Fruit fly (Drosophila melanogaster) whole organism, embryonic: ENCODE measurements around the gene CG10513.

Experiments
- Atf6 ChIP-seq: fragments of 200-800 bp; sonication (Bioruptor generic); IDR thresholded peaks from 2 replicates; pipeline ENCODE4 v1.3.6; 2022; ENCODE audit warnings: missing biosample characterization, missing genetic modification characterization
- CG10267 ChIP-seq: fragments of 200-800 bp; sonication (Bioruptor generic); optimal IDR thresholded peaks from 2 replicates; lab custom pipeline; 2018; ENCODE audit warnings: missing biosample characterization, mild to moderate bottlenecking, missing genetic modification characterization, moderate library complexity
- CG10959 ChIP-seq: fragments of 200-800 bp; sonication (Bioruptor generic); IDR thresholded peaks from 2 replicates; pipeline ENCODE4 v1.3.6; 2022; ENCODE audit warnings: missing biosample characterization, missing genetic modification characterization
- CG11695 ChIP-seq: fragments of 200-800 bp; sonication (Bioruptor generic); IDR thresholded peaks from 3 replicates; pipeline ENCODE4 v1.3.6; 2022; ENCODE audit warnings: missing biosample characterization, missing genetic modification characterization
- CG12236 ChIP-seq: fragments of 200-800 bp; sonication (Bioruptor generic); optimal IDR thresholded peaks from 2 replicates; lab custom pipeline; 2016; ENCODE audit warnings: missing biosample characterization, missing genetic modification characterization
- CG12659 ChIP-seq: fragments of 200-800 bp; sonication (Bioruptor generic); optimal IDR thresholded peaks from 3 replicates; lab custom pipeline; 2017; ENCODE audit warnings: mild to moderate bottlenecking, missing biosample characterization, missing genetic modification reagents, missing genetic modification characterization
- CG13424 ChIP-seq: fragments of 200-800 bp; sonication (Bioruptor generic); optimal IDR thresholded peaks from 2 replicates; lab custom pipeline; 2019; ENCODE audit warnings: missing biosample characterization, mild to moderate bottlenecking, missing genetic modification characterization, moderate library complexity
- CG13624 ChIP-seq: fragments of 200-800 bp; sonication (Bioruptor generic); optimal IDR thresholded peaks from 2 replicates; lab custom pipeline; 2016; ENCODE audit warnings: missing biosample characterization, missing genetic modification characterization
- CG15073 ChIP-seq: fragments of 200-800 bp; sonication (Bioruptor generic); optimal IDR thresholded peaks from 2 replicates; lab custom pipeline; 2016; ENCODE audit warnings: missing biosample characterization, missing genetic modification characterization
- CG1603 ChIP-seq: fragments of 200-800 bp; sonication (Bioruptor generic); optimal IDR thresholded peaks from 2 replicates; lab custom pipeline; 2019; ENCODE audit warnings: missing biosample characterization, mild to moderate bottlenecking, missing genetic modification characterization, moderate library complexity
- CG17361 ChIP-seq: fragments of 200-800 bp; sonication (Bioruptor generic); IDR thresholded peaks from 3 replicates; pipeline ENCODE4 v1.3.6; 2022; ENCODE audit warnings: missing biosample characterization, missing genetic modification characterization
- CG17612 ChIP-seq: fragments of 200-800 bp; sonication (Bioruptor generic); IDR thresholded peaks from 2 replicates; pipeline ENCODE4 v1.3.6; 2022; ENCODE audit warnings: missing biosample characterization, missing genetic modification characterization
- CG17912 ChIP-seq: fragments of 200-800 bp; sonication (Bioruptor generic); optimal IDR thresholded peaks from 2 replicates; lab custom pipeline; 2018; ENCODE audit warnings: missing biosample characterization, mild to moderate bottlenecking, missing genetic modification characterization
- CG18619 ChIP-seq: fragments of 200-800 bp; sonication (Bioruptor generic); optimal IDR thresholded peaks from 3 replicates; lab custom pipeline; 2017; ENCODE audit warnings: missing biosample characterization, mild to moderate bottlenecking, missing genetic modification characterization
- CG2120 ChIP-seq: fragments of 200-800 bp; sonication (Bioruptor generic); optimal IDR thresholded peaks from 3 replicates; lab custom pipeline; 2016; ENCODE audit warnings: missing biosample characterization, missing genetic modification characterization
- CG31365 ChIP-seq: fragments of 200-800 bp; sonication (Bioruptor generic); optimal IDR thresholded peaks from 2 replicates; lab custom pipeline; 2018; ENCODE audit warnings: missing biosample characterization, mild to moderate bottlenecking, missing genetic modification characterization
- CG32772 ChIP-seq: fragments of 200-800 bp; sonication (Bioruptor generic); IDR thresholded peaks from 2 replicates; pipeline ENCODE4 v1.3.6; 2022; ENCODE audit warnings: missing biosample characterization, missing genetic modification characterization
- CG3407 ChIP-seq: fragments of 200-800 bp; sonication (Bioruptor generic); optimal IDR thresholded peaks from 2 replicates; lab custom pipeline; 2018; ENCODE audit warnings: missing biosample characterization, mild to moderate bottlenecking, missing genetic modification characterization
- CG34422 ChIP-seq: fragments of 200-800 bp; sonication (Bioruptor generic); IDR thresholded peaks from 3 replicates; pipeline ENCODE4 v1.3.6; 2022; ENCODE audit warnings: missing biosample characterization, missing genetic modification characterization
- CG3838 ChIP-seq: fragments of 200-800 bp; sonication (Bioruptor generic); optimal IDR thresholded peaks from 3 replicates; lab custom pipeline; 2016; ENCODE audit warnings: missing biosample characterization, missing genetic modification characterization
- CG4328 ChIP-seq: fragments of 200-800 bp; sonication (Bioruptor generic); optimal IDR thresholded peaks from 3 replicates; lab custom pipeline; 2017; ENCODE audit warnings: missing biosample characterization, missing genetic modification reagents, missing genetic modification characterization
- CG4854 ChIP-seq: fragments of 200-800 bp; sonication (Bioruptor generic); optimal IDR thresholded peaks from 2 replicates; lab custom pipeline; 2016; ENCODE audit warnings: missing biosample characterization, missing genetic modification characterization, inconsistent platforms
- CG6254 ChIP-seq: fragments of 200-800 bp; sonication (Bioruptor generic); optimal IDR thresholded peaks from 3 replicates; lab custom pipeline; 2017; ENCODE audit warnings: mild to moderate bottlenecking, missing biosample characterization, missing genetic modification reagents, missing genetic modification characterization
- CG8359 ChIP-seq: fragments of 200-800 bp; sonication (Bioruptor generic); optimal IDR thresholded peaks from 2 replicates; lab custom pipeline; 2017; ENCODE audit warnings: missing biosample characterization, mild to moderate bottlenecking, missing genetic modification characterization, borderline replicate concordance
- Eip74EF ChIP-seq, 2 experiments: fragments of 200-800 bp in 1 of 2; fragments of >200 bp in 1 of 2; sonication (Bioruptor generic) in 1 of 2; optimal IDR thresholded peaks; 2 replicates each; lab custom pipeline; 2017 to 2019; ENCODE audit warnings: missing biosample characterization in 2 of 2, missing genetic modification characterization in 2 of 2, mild to moderate bottlenecking in 1 of 2, moderate library complexity in 1 of 2
- Fer1 ChIP-seq: fragments of 200-800 bp; sonication (Bioruptor generic); optimal IDR thresholded peaks from 2 replicates; lab custom pipeline; 2017; ENCODE audit warnings: missing biosample characterization, mild to moderate bottlenecking, missing genetic modification characterization
- Fer3 ChIP-seq: fragments of 200-800 bp; sonication (Bioruptor generic); optimal IDR thresholded peaks from 2 replicates; lab custom pipeline; 2018; ENCODE audit warnings: missing biosample characterization, mild to moderate bottlenecking, missing genetic modification characterization, moderate library complexity
- H15 ChIP-seq: fragments of 200-800 bp; sonication (Bioruptor generic); IDR thresholded peaks from 3 replicates; pipeline ENCODE4 v1.3.6; 2022; ENCODE audit warnings: missing biosample characterization, missing genetic modification characterization
- Hr39 ChIP-seq: fragments of >200 bp; optimal IDR thresholded peaks from 2 replicates; lab custom pipeline; 2017
- Jarid2 ChIP-seq: fragments of 200-800 bp; sonication (Bioruptor generic); optimal IDR thresholded peaks from 3 replicates; lab custom pipeline; 2017; ENCODE audit warnings: mild to moderate bottlenecking, missing biosample characterization, missing genetic modification reagents, missing genetic modification characterization
- NC2α ChIP-seq: fragments of 200-800 bp; sonication (Bioruptor generic); optimal IDR thresholded peaks from 2 replicates; lab custom pipeline; 2016; ENCODE audit warnings: missing biosample characterization, missing genetic modification characterization
- NK7.1 ChIP-seq: fragments of 200-800 bp; sonication (Bioruptor generic); optimal IDR thresholded peaks from 3 replicates; lab custom pipeline; 2016; ENCODE audit warnings: missing biosample characterization, missing genetic modification characterization
- NfI ChIP-seq: fragments of 200-800 bp; sonication (Bioruptor generic); optimal IDR thresholded peaks from 3 replicates; lab custom pipeline; 2018; ENCODE audit warnings: missing biosample characterization, mild to moderate bottlenecking, missing genetic modification characterization, moderate library complexity
- Poxn ChIP-seq: fragments of 200-800 bp; sonication (Bioruptor generic); IDR thresholded peaks from 2 replicates; pipeline ENCODE4 v1.3.6; 2022; ENCODE audit warnings: missing biosample characterization, missing genetic modification characterization
- Ptx1 ChIP-seq: fragments of 200-800 bp; sonication (Bioruptor generic); IDR thresholded peaks from 2 replicates; pipeline ENCODE4 v1.3.6; 2022; ENCODE audit warnings: missing biosample characterization, missing genetic modification characterization
- Ravus ChIP-seq: fragments of 200-800 bp; sonication (Bioruptor generic); IDR thresholded peaks from 2 replicates; pipeline ENCODE4 v1.3.6; 2022; ENCODE audit warnings: missing biosample characterization, missing genetic modification characterization
- ci ChIP-seq: fragments of 200-800 bp; sonication (Bioruptor generic); IDR thresholded peaks from 3 replicates; pipeline ENCODE4 v1.3.6; 2022; ENCODE audit warnings: missing biosample characterization, missing genetic modification characterization
- crc ChIP-seq: fragments of 200-800 bp; sonication (Bioruptor generic); optimal IDR thresholded peaks from 2 replicates; lab custom pipeline; 2016; ENCODE audit warnings: missing biosample characterization, missing genetic modification characterization
- danr ChIP-seq: fragments of 200-800 bp; sonication (Bioruptor generic); IDR thresholded peaks from 2 replicates; pipeline ENCODE4 v1.3.6; 2022; ENCODE audit warnings: missing biosample characterization, missing genetic modification characterization
- disco-r ChIP-seq: fragments of 200-800 bp; sonication (Bioruptor generic); optimal IDR thresholded peaks from 2 replicates; lab custom pipeline; 2016; ENCODE audit warnings: missing biosample characterization, missing genetic modification characterization
- gce ChIP-seq: fragments of 200-800 bp; sonication (Bioruptor generic); IDR thresholded peaks from 3 replicates; pipeline ENCODE4 v1.3.6; 2022; ENCODE audit warnings: missing biosample characterization, missing genetic modification characterization
- hbn ChIP-seq: fragments of 200-800 bp; sonication (Bioruptor generic); IDR thresholded peaks from 2 replicates; pipeline ENCODE4 v1.3.6; 2022; ENCODE audit warnings: missing biosample characterization, missing genetic modification characterization; ENCODE audit not compliant: partially characterized antibody
- hkb ChIP-seq, 2 experiments: fragments of 200-800 bp in 1 of 2; fragments of >200 bp in 1 of 2; sonication (Bioruptor generic) in 1 of 2; IDR thresholded peaks in 1 of 2; optimal IDR thresholded peaks in 1 of 2; 2 replicates each; pipeline versions ENCODE4 v1.3.6 to Lab custom; 2017 to 2022; ENCODE audit warnings: missing biosample characterization in 1 of 2, missing genetic modification characterization in 1 of 2
- lmd ChIP-seq: fragments of 200-800 bp; sonication (Bioruptor generic); IDR thresholded peaks from 2 replicates; pipeline ENCODE4 v1.3.6; 2022; ENCODE audit warnings: missing biosample characterization, missing genetic modification characterization
- salm ChIP-seq: fragments of 200-800 bp; sonication (Bioruptor generic); optimal IDR thresholded peaks from 2 replicates; lab custom pipeline; 2018; ENCODE audit warnings: missing biosample characterization, mild to moderate bottlenecking, missing genetic modification characterization
- sd ChIP-seq: fragments of 200-800 bp; sonication (Bioruptor generic); optimal IDR thresholded peaks from 3 replicates; lab custom pipeline; 2018; ENCODE audit warnings: missing biosample characterization, mild to moderate bottlenecking, missing genetic modification characterization, moderate library complexity
- sens ChIP-seq: fragments of 200-800 bp; sonication (Bioruptor generic); peaks from one replicate; lab custom pipeline; 2016; ENCODE audit warnings: missing biosample characterization, missing genetic modification characterization
- tll ChIP-seq, 2 experiments: fragments of 200-800 bp in 1 of 2; fragments of >200 bp in 1 of 2; sonication (Bioruptor generic) in 1 of 2; optimal IDR thresholded peaks; 2 replicates each; lab custom pipeline; 2017 to 2019; ENCODE audit warnings: missing biosample characterization in 2 of 2, missing genetic modification characterization in 2 of 2, mild to moderate bottlenecking in 1 of 2, moderate library complexity in 1 of 2
- usp ChIP-seq: fragments of >200 bp; optimal IDR thresholded peaks from 2 replicates; lab custom pipeline; 2017; ENCODE audit warnings: missing biosample characterization, missing genetic modification characterization
- vnd ChIP-seq: fragments of 200-800 bp; sonication (Bioruptor generic); IDR thresholded peaks from 3 replicates; pipeline ENCODE4 v1.3.6; 2022; ENCODE audit warnings: missing biosample characterization, missing genetic modification characterization; ENCODE audit not compliant: partially characterized antibody
- wor ChIP-seq: fragments of 200-800 bp; sonication (Bioruptor generic); IDR thresholded peaks from 2 replicates; pipeline ENCODE4 v1.3.6; 2022; ENCODE audit warnings: missing biosample characterization, missing genetic modification characterization

Gene CG10513

dm6 chr3R:25281165-25281564, 4.2 kb upstream of the CG10513 start, which contains the start of gene CG11892:
CG11892 (plus strand) TSS chr3R:25281548.
- TF ChIP-seq Atf6 (GFP tag; lab: Robert Waterston, UW), result peak; percentile 21; the same call in 1 of the 2 replicates
- no peak for TF ChIP-seq CG34422
- TF ChIP-seq Ptx1 (GFP tag; lab: Robert Waterston, UW), result no peak
- TF ChIP-seq gce (GFP tag; lab: Robert Waterston, UW), result no peak
- TF ChIP-seq hkb (optimal IDR thresholded peaks at IDR 0.05; lab: Kevin White, UChicago), result no peak
- TF ChIP-seq hkb (GFP tag; IDR thresholded peaks at IDR 0.05; lab: Robert Waterston, UW), result peak; percentile 27; the same call in 1 of the 2 replicates
- TF ChIP-seq Eip74EF (GFP tag; optimal IDR thresholded peaks at IDR 0.05; lab: Kevin White, UChicago), result no peak
- TF ChIP-seq CG6254 (GFP tag; lab: Kevin White, UChicago), result no peak
- peak; percentile 52 for TF ChIP-seq CG13424 (tag; lab: Kevin White, UChicago)
- no peak for TF ChIP-seq sens (GFP tag; lab: Kevin White, UChicago)
- TF ChIP-seq CG17612 (GFP tag; lab: Robert Waterston, UW), result no peak
- no peak for TF ChIP-seq CG31365 (tag; lab: Kevin White, UChicago)
- TF ChIP-seq NfI (GFP tag; lab: Kevin White, UChicago), result peak; percentile 41
- peak; percentile 56 for TF ChIP-seq Fer3
- TF ChIP-seq hbn (GFP tag; lab: Robert Waterston, UW), result no peak
- TF ChIP-seq NK7.1 (GFP tag; lab: Kevin White, UChicago), result no peak
- TF ChIP-seq Poxn (GFP tag; lab: Robert Waterston, UW), result no peak
- TF ChIP-seq tll (GFP tag; optimal IDR thresholded peaks at IDR 0.05; lab: Kevin White, UChicago), result no peak
- TF ChIP-seq CG17361 (GFP tag; lab: Robert Waterston, UW), result no peak
- TF ChIP-seq CG1603 (tag; lab: Kevin White, UChicago), result peak; percentile 56
- TF ChIP-seq CG15073, result no peak
- peak; percentile 4 for TF ChIP-seq CG4328 (GFP tag; lab: Kevin White, UChicago)
- no peak for TF ChIP-seq Ravus (GFP tag; lab: Robert Waterston, UW)
- no peak for TF ChIP-seq CG10267 (tag; lab: Kevin White, UChicago)
- TF ChIP-seq Hr39 (lab: Kevin White, UChicago), result no peak
- TF ChIP-seq crc, result no peak
- no peak for TF ChIP-seq CG3838
- no peak for TF ChIP-seq danr
- TF ChIP-seq CG17912 (GFP tag; lab: Kevin White, UChicago), result peak; percentile 73
- TF ChIP-seq sd (tag; lab: Kevin White, UChicago), result peak; percentile 31
- TF ChIP-seq usp (GFP tag; lab: Kevin White, UChicago), result no peak
- TF ChIP-seq CG12236, result no peak
- TF ChIP-seq CG11695 (GFP tag; lab: Robert Waterston, UW), result 0 out of 3 replicates have a peak, but pooled peaks have one; percentile 20
- TF ChIP-seq CG8359, result peak; percentile 6
- peak; percentile 16 for TF ChIP-seq salm (tag; lab: Kevin White, UChicago)
- no peak for TF ChIP-seq CG4854 (GFP tag; lab: Kevin White, UChicago)
- peak; percentile 42 for TF ChIP-seq CG3407 (GFP tag; lab: Kevin White, UChicago)
- no peak for TF ChIP-seq disco-r (GFP tag; lab: Kevin White, UChicago)
- no peak for TF ChIP-seq H15 (GFP tag; lab: Robert Waterston, UW)
- TF ChIP-seq CG10959, result no peak
- TF ChIP-seq CG18619, result peak; percentile 46
- peak; percentile 74 for TF ChIP-seq Fer1 (GFP tag; lab: Kevin White, UChicago)
- no peak for TF ChIP-seq CG13624
- no peak for TF ChIP-seq Jarid2 (GFP tag; lab: Kevin White, UChicago)
- peak; percentile 46 for TF ChIP-seq CG12659 (GFP tag; lab: Kevin White, UChicago)
- no peak for TF ChIP-seq vnd
- peak; percentile 44 for TF ChIP-seq CG2120 (GFP tag; lab: Kevin White, UChicago)
- TF ChIP-seq ci (GFP tag; lab: Robert Waterston, UW), result peak; percentile 69; the same call in 1 of the 3 replicates
- no peak for TF ChIP-seq CG32772 (GFP tag; lab: Robert Waterston, UW)
- TF ChIP-seq NC2α (GFP tag; lab: Kevin White, UChicago), result no peak
- no peak for TF ChIP-seq wor
- no peak for TF ChIP-seq lmd (GFP tag; lab: Robert Waterston, UW)
